Fruit fly (Drosophila melanogaster) whole organism, adult: ENCODE results near the gene Cadps.

Experiments used
- CG14711 ChIP-seq: fragments of 200-800 bp; sonication (Bioruptor generic); optimal IDR thresholded peaks from 2 replicates; lab custom pipeline; 2018; ENCODE audit warnings: missing biosample characterization, mild to moderate bottlenecking, missing genetic modification characterization, moderate library complexity
- CG7045 ChIP-seq: fragments of 200-800 bp; sonication (Bioruptor generic); optimal IDR thresholded peaks from 2 replicates; lab custom pipeline; 2017; ENCODE audit warnings: missing biosample characterization, mild to moderate bottlenecking, missing genetic modification characterization

dm6 chr4:1234749-1235148 lies 4.1 kb downstream of the Cadps start:
- no peak for TF ChIP-seq CG7045 (GFP tag; lab: Kevin White, UChicago)
- no peak for TF ChIP-seq CG14711
